Fruit fly (Drosophila melanogaster) whole organism, embryonic: Measurements from ENCODE around the gene CG10041.

ENCODE experiments used
- Abd-B ChIP-seq: fragments of 200-800 bp; sonication (Bioruptor generic); optimal IDR thresholded peaks from 2 replicates; lab custom pipeline; 2018; ENCODE audit warnings: missing biosample characterization, mild to moderate bottlenecking, missing genetic modification characterization, moderate library complexity
- Adf1 ChIP-seq: fragments of 200-800 bp; sonication (Bioruptor generic); IDR thresholded peaks from 2 replicates; pipeline ENCODE4 v1.3.6; 2022; ENCODE audit warnings: missing biosample characterization, missing genetic modification characterization
- Bdp1 ChIP-seq: fragments of 200-800 bp; sonication (Bioruptor generic); optimal IDR thresholded peaks from 3 replicates; lab custom pipeline; 2016; ENCODE audit warnings: missing biosample characterization, missing genetic modification characterization
- CG10321 ChIP-seq: fragments of 200-800 bp; sonication (Bioruptor generic); IDR thresholded peaks from 2 replicates; pipeline ENCODE4 v1.3.6; 2022; ENCODE audit warnings: missing biosample characterization, missing genetic modification characterization
- CG10366 ChIP-seq: fragments of 200-800 bp; sonication (Bioruptor generic); IDR thresholded peaks from 2 replicates; pipeline ENCODE4 v1.3.6; 2022; ENCODE audit warnings: missing biosample characterization, missing genetic modification characterization
- CG12071 ChIP-seq: fragments of 200-800 bp; sonication (Bioruptor generic); optimal IDR thresholded peaks from 3 replicates; lab custom pipeline; 2018; ENCODE audit warnings: missing biosample characterization, mild to moderate bottlenecking, missing genetic modification characterization
- CG13624 ChIP-seq: fragments of 200-800 bp; sonication (Bioruptor generic); optimal IDR thresholded peaks from 2 replicates; lab custom pipeline; 2016; ENCODE audit warnings: missing biosample characterization, missing genetic modification characterization
- CG13775 ChIP-seq: fragments of 200-800 bp; sonication (Bioruptor generic); optimal IDR thresholded peaks from 3 replicates; lab custom pipeline; 2017; ENCODE audit warnings: missing biosample characterization, mild to moderate bottlenecking, missing genetic modification characterization
- CG13894 ChIP-seq: fragments of 200-800 bp; sonication (Bioruptor generic); optimal IDR thresholded peaks from 3 replicates; lab custom pipeline; 2018; ENCODE audit warnings: missing biosample characterization, mild to moderate bottlenecking, missing genetic modification characterization, moderate library complexity
- CG15269 ChIP-seq: fragments of 200-800 bp; sonication (Bioruptor generic); optimal IDR thresholded peaks from 2 replicates; lab custom pipeline; 2018; ENCODE audit warnings: missing biosample characterization, mild to moderate bottlenecking, missing genetic modification characterization, moderate library complexity
- CG15601 ChIP-seq: fragments of 200-800 bp; sonication (Bioruptor generic); optimal IDR thresholded peaks from 3 replicates; lab custom pipeline; 2019; ENCODE audit warnings: missing biosample characterization, mild to moderate bottlenecking, missing genetic modification characterization, moderate library complexity
- CG1647 ChIP-seq: fragments of 200-800 bp; sonication (Bioruptor generic); optimal IDR thresholded peaks from 3 replicates; lab custom pipeline; 2016; ENCODE audit warnings: missing biosample characterization, missing genetic modification characterization
- CG17361 ChIP-seq: fragments of 200-800 bp; sonication (Bioruptor generic); IDR thresholded peaks from 3 replicates; pipeline ENCODE4 v1.3.6; 2022; ENCODE audit warnings: missing biosample characterization, missing genetic modification characterization
- CG32532 ChIP-seq: fragments of 200-800 bp; sonication (Bioruptor generic); IDR thresholded peaks from 2 replicates; pipeline ENCODE4 v1.3.6; 2022; ENCODE audit warnings: missing biosample characterization, missing genetic modification characterization
- CG32767 ChIP-seq: fragments of 200-800 bp; sonication (Bioruptor generic); IDR thresholded peaks from 2 replicates; pipeline ENCODE4 v1.3.6; 2022; ENCODE audit warnings: missing biosample characterization, missing genetic modification characterization
- CG34376 ChIP-seq: fragments of 200-800 bp; sonication (Bioruptor generic); optimal IDR thresholded peaks from 2 replicates; lab custom pipeline; 2018; ENCODE audit warnings: missing biosample characterization, mild to moderate bottlenecking, missing genetic modification characterization
- CG34422 ChIP-seq: fragments of 200-800 bp; sonication (Bioruptor generic); IDR thresholded peaks from 3 replicates; pipeline ENCODE4 v1.3.6; 2022; ENCODE audit warnings: missing biosample characterization, missing genetic modification characterization
- CG6175 ChIP-seq: fragments of 200-800 bp; sonication (Bioruptor generic); IDR thresholded peaks from 3 replicates; pipeline ENCODE4 v1.3.6; 2022; ENCODE audit warnings: missing biosample characterization, missing genetic modification characterization
- CG6791 ChIP-seq: fragments of 200-800 bp; sonication (Bioruptor generic); IDR thresholded peaks from 3 replicates; pipeline ENCODE4 v1.3.6; 2022; ENCODE audit warnings: missing biosample characterization, missing genetic modification characterization; ENCODE audit not compliant: partially characterized antibody
- CG7556 ChIP-seq: fragments of 200-800 bp; sonication (Bioruptor generic); optimal IDR thresholded peaks from 2 replicates; lab custom pipeline; 2017; ENCODE audit warnings: missing biosample characterization, mild to moderate bottlenecking, missing genetic modification characterization
- CG8478 ChIP-seq: fragments of >200 bp; optimal IDR thresholded peaks from 2 replicates; lab custom pipeline; 2018
- CG8924 ChIP-seq: fragments of 200-800 bp; optimal IDR thresholded peaks from 3 replicates; lab custom pipeline; 2019; ENCODE audit warnings: missing biosample characterization, mild to moderate bottlenecking, missing genetic modification characterization, moderate library complexity
- D19B ChIP-seq: fragments of 200-800 bp; sonication (Bioruptor generic); optimal IDR thresholded peaks from 2 replicates; lab custom pipeline; 2017; ENCODE audit warnings: missing biosample characterization, mild to moderate bottlenecking, missing genetic modification characterization
- Deaf1 ChIP-seq: fragments of 200-800 bp; optimal IDR thresholded peaks from 3 replicates; lab custom pipeline; 2019; ENCODE audit warnings: missing biosample characterization, mild to moderate bottlenecking, missing genetic modification characterization, moderate library complexity
- Fer1 ChIP-seq: fragments of 200-800 bp; sonication (Bioruptor generic); optimal IDR thresholded peaks from 2 replicates; lab custom pipeline; 2017; ENCODE audit warnings: missing biosample characterization, mild to moderate bottlenecking, missing genetic modification characterization
- HLH54F ChIP-seq: fragments of 200-800 bp; sonication (Bioruptor generic); optimal IDR thresholded peaks from 3 replicates; lab custom pipeline; 2016; ENCODE audit warnings: missing biosample characterization, missing genetic modification characterization
- Nf-YB ChIP-seq: fragments of 200-800 bp; sonication (Bioruptor generic); optimal IDR thresholded peaks from 3 replicates; lab custom pipeline; 2019; ENCODE audit warnings: missing biosample characterization, mild to moderate bottlenecking, missing genetic modification characterization, moderate library complexity
- Nf-YC ChIP-seq: fragments of 200-800 bp; optimal IDR thresholded peaks from 3 replicates; lab custom pipeline; 2019; ENCODE audit warnings: missing biosample characterization, mild to moderate bottlenecking, missing genetic modification characterization, moderate library complexity
- Poxn ChIP-seq: fragments of 200-800 bp; sonication (Bioruptor generic); IDR thresholded peaks from 2 replicates; pipeline ENCODE4 v1.3.6; 2022; ENCODE audit warnings: missing biosample characterization, missing genetic modification characterization
- Ssrp ChIP-seq: fragments of 200-800 bp; sonication (Bioruptor generic); optimal IDR thresholded peaks from 2 replicates; lab custom pipeline; 2018; ENCODE audit warnings: missing biosample characterization, mild to moderate bottlenecking, missing genetic modification characterization, moderate library complexity
- aop ChIP-seq: fragments of 200-800 bp; sonication (Bioruptor generic); IDR thresholded peaks from 2 replicates; pipeline ENCODE4 v1.3.6; 2022; ENCODE audit warnings: missing biosample characterization, missing genetic modification characterization
- bab2 ChIP-seq: fragments of 200-800 bp; sonication (Bioruptor generic); optimal IDR thresholded peaks from 2 replicates; lab custom pipeline; 2016; ENCODE audit warnings: missing biosample characterization, missing genetic modification characterization
- bowl ChIP-seq: fragments of 200-800 bp; sonication (Bioruptor generic); IDR thresholded peaks from 2 replicates; pipeline ENCODE4 v1.3.6; 2022; ENCODE audit warnings: missing biosample characterization, missing genetic modification characterization
- cad ChIP-seq: fragments of >200 bp; optimal IDR thresholded peaks from 2 replicates; lab custom pipeline; 2017; ENCODE audit warnings: missing biosample characterization, missing genetic modification characterization
- da ChIP-seq: fragments of 200-800 bp; sonication (Bioruptor generic); optimal IDR thresholded peaks from 2 replicates; lab custom pipeline; 2016; ENCODE audit warnings: missing biosample characterization, missing genetic modification characterization
- dpn ChIP-seq, 2 experiments: fragments of 200-800 bp; sonication (Bioruptor generic); optimal IDR thresholded peaks; 3 replicates each; lab custom pipeline; 2016; ENCODE audit warnings: missing biosample characterization in 2 of 2, missing genetic modification characterization in 2 of 2
- en ChIP-seq: fragments of 200-800 bp; sonication (Bioruptor generic); optimal IDR thresholded peaks from 2 replicates; lab custom pipeline; 2016; ENCODE audit warnings: missing biosample characterization, missing genetic modification characterization
- ewg ChIP-seq: fragments of 200-800 bp; sonication (Bioruptor generic); optimal IDR thresholded peaks from 3 replicates; lab custom pipeline; 2017; ENCODE audit warnings: mild to moderate bottlenecking, missing biosample characterization, missing genetic modification reagents, missing genetic modification characterization
- gt ChIP-seq: fragments of 200-800 bp; sonication (Bioruptor generic); IDR thresholded peaks from 2 replicates; pipeline ENCODE4 v1.3.6; 2022; ENCODE audit warnings: missing biosample characterization, missing genetic modification characterization
- her ChIP-seq: fragments of 200-800 bp; sonication (Bioruptor generic); optimal IDR thresholded peaks from 2 replicates; lab custom pipeline; 2016; ENCODE audit warnings: missing biosample characterization, missing genetic modification characterization
- insv ChIP-seq, 2 experiments: fragments of 200-800 bp; sonication (Bioruptor generic); optimal IDR thresholded peaks; 3 replicates each; lab custom pipeline; 2016 to 2018; ENCODE audit warnings: missing biosample characterization in 2 of 2, missing genetic modification characterization in 2 of 2
- kah ChIP-seq: fragments of 200-800 bp; sonication (Bioruptor generic); optimal IDR thresholded peaks from 2 replicates; lab custom pipeline; 2018; ENCODE audit warnings: missing biosample characterization, mild to moderate bottlenecking, missing genetic modification characterization
- klu ChIP-seq: fragments of 200-800 bp; sonication (Bioruptor generic); IDR thresholded peaks from 2 replicates; pipeline ENCODE4 v1.3.6; 2022; ENCODE audit warnings: missing biosample characterization, missing genetic modification characterization
- knrl ChIP-seq: fragments of 200-800 bp; sonication (Bioruptor generic); IDR thresholded peaks from 3 replicates; pipeline ENCODE4 v1.3.6; 2022; ENCODE audit warnings: missing biosample characterization, missing genetic modification characterization; ENCODE audit not compliant: partially characterized antibody
- lilli ChIP-seq: fragments of 200-800 bp; sonication (Bioruptor generic); optimal IDR thresholded peaks from 3 replicates; lab custom pipeline; 2016; ENCODE audit warnings: missing biosample characterization, missing genetic modification characterization
- luna ChIP-seq: fragments of 200-800 bp; sonication (Bioruptor generic); optimal IDR thresholded peaks from 2 replicates; lab custom pipeline; 2016; ENCODE audit warnings: missing biosample characterization, missing genetic modification characterization
- prd ChIP-seq, 3 experiments: fragments of >200 bp in 2 of 3; fragments of 200-800 bp in 1 of 3; sonication (Bioruptor generic) in 1 of 3; optimal IDR thresholded peaks in 2 of 3; IDR thresholded peaks in 1 of 3; 2 replicates in 2 of 3; 3 replicates in 1 of 3; pipeline versions ENCODE4 v1.3.6 to Lab custom; 2017 to 2022; ENCODE audit warnings: missing biosample characterization in 1 of 3, missing genetic modification characterization in 1 of 3
- pros ChIP-seq: fragments of 200-800 bp; sonication (Bioruptor generic); optimal IDR thresholded peaks from 3 replicates; lab custom pipeline; 2019; ENCODE audit warnings: missing biosample characterization, mild to moderate bottlenecking, missing genetic modification characterization, moderate library complexity
- salm ChIP-seq: fragments of 200-800 bp; sonication (Bioruptor generic); optimal IDR thresholded peaks from 2 replicates; lab custom pipeline; 2018; ENCODE audit warnings: missing biosample characterization, mild to moderate bottlenecking, missing genetic modification characterization
- sens ChIP-seq: fragments of 200-800 bp; sonication (Bioruptor generic); peaks from one replicate; lab custom pipeline; 2016; ENCODE audit warnings: missing biosample characterization, missing genetic modification characterization
- wek ChIP-seq: fragments of 200-800 bp; sonication (Bioruptor generic); optimal IDR thresholded peaks from 3 replicates; lab custom pipeline; 2018; ENCODE audit warnings: missing biosample characterization, mild to moderate bottlenecking, missing genetic modification characterization, moderate library complexity
- yki ChIP-seq: fragments of >200 bp; optimal IDR thresholded peaks from 3 replicates; lab custom pipeline; 2018
- zen ChIP-seq: fragments of 200-800 bp; sonication (Bioruptor generic); optimal IDR thresholded peaks from 3 replicates; lab custom pipeline; 2018; ENCODE audit warnings: missing biosample characterization, mild to moderate bottlenecking, missing genetic modification characterization, moderate library complexity

Gene CG10041

dm6 chr3R:12347659-12348058, 4.2 kb downstream of the CG10041 start:
- TF ChIP-seq Abd-B (GFP tag; lab: Kevin White, UChicago) (no peak), CG6791 (GFP tag; lab: Robert Waterston, UW) (no peak), CG17361 (GFP tag; lab: Robert Waterston, UW) (no peak), Nf-YB (peak; percentile 78), wek (GFP tag; lab: Kevin White, UChicago) (no peak), CG13775 (no peak), CG1647 (GFP tag; lab: Kevin White, UChicago) (no peak), CG32767 (GFP tag; lab: Robert Waterston, UW) (peak; percentile 29; the same call in 1 of the 2 replicates), CG6175 (GFP tag; lab: Robert Waterston, UW) (no peak), her (GFP tag; lab: Kevin White, UChicago) (no peak), aop (GFP tag; lab: Robert Waterston, UW) (no peak), CG34422 (GFP tag; lab: Robert Waterston, UW) (no peak), prd (optimal IDR thresholded peaks at IDR 0.05; lab: Kevin White, UChicago) (no peak), prd (GFP tag; IDR thresholded peaks at IDR 0.05; lab: Robert Waterston, UW) (no peak), Adf1 (GFP tag; lab: Robert Waterston, UW) (0 out of 2 replicates have a peak, but pooled peaks have one; percentile 8), da (GFP tag; lab: Kevin White, UChicago) (no peak), Deaf1 (tag; lab: Kevin White, UChicago) (peak; percentile 84), klu (GFP tag; lab: Robert Waterston, UW) (no peak), bowl (GFP tag; lab: Robert Waterston, UW) (no peak), CG15269 (no peak), gt (no peak), pros (no peak), CG10321 (GFP tag; lab: Robert Waterston, UW) (peak; percentile 73), ewg (GFP tag; lab: Kevin White, UChicago) (peak; percentile 74), CG10366 (GFP tag; lab: Robert Waterston, UW) (no peak), CG13624 (no peak), CG8478 (lab: Kevin White, UChicago) (no peak), Bdp1 (GFP tag; lab: Kevin White, UChicago) (no peak), CG34376 (GFP tag; lab: Kevin White, UChicago) (no peak), salm (tag; lab: Kevin White, UChicago) (no peak), CG32532 (GFP tag; lab: Robert Waterston, UW) (0 out of 2 replicates have a peak, but pooled peaks have one; percentile 9), CG7556 (GFP tag; lab: Kevin White, UChicago) (no peak), Ssrp (tag; lab: Kevin White, UChicago) (no peak), HLH54F (GFP tag; lab: Kevin White, UChicago) (no peak), CG12071 (GFP tag; lab: Kevin White, UChicago) (peak; percentile 20), cad (GFP tag; lab: Kevin White, UChicago) (no peak), insv (GFP tag; optimal IDR thresholded peaks at IDR 0.05; lab: Kevin White, UChicago) (no peak), bab2 (GFP tag; lab: Kevin White, UChicago) (no peak), en (GFP tag; lab: Kevin White, UChicago) (no peak), dpn (GFP tag; optimal IDR thresholded peaks at IDR 0.05; lab: Kevin White, UChicago) (no peak), zen (tag; lab: Kevin White, UChicago) (no peak), knrl (no peak), D19B (GFP tag; lab: Kevin White, UChicago) (no peak), Nf-YC (tag; lab: Kevin White, UChicago) (peak; percentile 91), Poxn (GFP tag; lab: Robert Waterston, UW) (no peak), lilli (GFP tag; lab: Kevin White, UChicago) (no peak), Fer1 (no peak), luna (no peak), yki (lab: Kevin White, UChicago) (no peak), CG15601 (tag; lab: Kevin White, UChicago) (no peak), CG13894 (no peak), kah (GFP tag; lab: Kevin White, UChicago) (no peak), CG8924 (tag; lab: Kevin White, UChicago) (no peak), sens (GFP tag; lab: Kevin White, UChicago) (peak; percentile 27)
